Worm (Caenorhabditis elegans): Measurements from ENCODE around the gene his-4.
"Not testable (repeated sequence)": the region's sequence is repeated elsewhere in the genome, so short reads cannot be mapped to it uniquely, and the experiment has no call there.

The his-4 gene

DNA sequence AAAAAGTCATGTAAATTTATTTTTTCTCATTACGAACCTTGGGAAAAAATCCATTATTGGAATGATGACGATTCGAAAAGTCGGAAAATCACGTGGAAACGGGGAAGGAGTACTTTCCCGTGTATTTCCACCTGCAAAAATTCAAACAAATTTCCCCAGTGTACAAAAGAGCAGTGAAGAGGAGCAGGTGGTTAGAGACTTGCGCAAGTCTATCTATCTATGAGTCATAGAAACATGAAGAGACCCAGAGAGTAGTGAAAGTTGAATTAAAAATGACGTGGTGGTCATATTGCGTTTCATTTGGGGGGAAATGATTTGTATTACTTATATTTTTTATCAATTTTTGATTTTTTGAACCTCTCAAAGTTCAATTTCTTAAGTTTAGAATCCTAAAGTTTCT, 39.9 kb downstream of the his-4 start, which contains the start of gene nhr-50:
Gene nhr-50, minus strand, starts transcription at position 199 of the 400 bp plus-strand sequence.
- TF ChIP-seq nfyb-1 (GFP tag; IDR thresholded peaks at IDR 0.05) = peak; percentile 34; the same call in 1 of the 2 replicates
- TF ChIP-seq hmg-1.2 (GFP tag; IDR thresholded peaks at IDR 0.05) = peak; percentile 58; the same call in 1 of the 2 replicates
- peak; percentile 78 for TF ChIP-seq nhr-80 (tag; optimal IDR thresholded peaks at IDR 0.05)
- TF ChIP-seq B0019.2 (GFP tag; conservative IDR thresholded peaks at IDR 0.05) = no peak
- TF ChIP-seq attf-5 (GFP tag; optimal IDR thresholded peaks at IDR 0.05) = peak; percentile 20
- TF ChIP-seq sptf-2 (GFP tag; optimal IDR thresholded peaks at IDR 0.05) = no peak
- TF ChIP-seq atf-7 (tag; optimal IDR thresholded peaks at IDR 0.05) = peak; percentile 77
- peak; percentile 50; the same call in 1 of the 2 replicates for TF ChIP-seq dox-1 (GFP tag; IDR thresholded peaks at IDR 0.05)

DNA sequence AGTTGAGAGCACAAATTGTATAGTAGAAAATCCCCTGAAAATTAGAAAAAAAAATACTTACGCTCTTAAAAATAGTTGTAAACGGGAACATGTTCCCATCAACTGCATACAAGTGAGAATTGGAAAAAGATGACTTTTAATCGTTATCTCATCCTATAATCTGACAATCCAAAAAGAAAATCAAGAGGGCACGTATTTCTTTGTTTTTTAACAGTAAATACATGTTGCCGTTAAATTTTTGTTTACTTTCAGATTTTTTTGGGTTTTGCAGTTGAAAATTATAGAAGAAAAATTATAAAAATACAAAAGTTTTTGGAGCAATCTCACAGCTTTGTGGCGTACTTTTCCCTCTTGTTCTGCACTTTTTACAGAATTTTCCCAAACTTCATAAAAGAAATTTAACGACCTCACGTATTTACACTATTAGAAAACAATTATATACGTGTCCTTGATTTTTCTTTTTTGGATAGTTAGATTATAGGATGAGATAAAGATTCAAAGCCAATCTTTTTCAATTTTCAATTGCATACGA, 43.6 kb downstream of the his-4 start, which contains the start of the genes C06C6.9 and C06C6.8:
Gene C06C6.9, minus strand, starts transcription at position 101 of the 532 bp plus-strand sequence.
Gene C06C6.8, plus strand, starts transcription at position 482 of the 532 bp plus-strand sequence.
- TF ChIP-seq nfyb-1 (GFP tag; IDR thresholded peaks at IDR 0.05) (no peak), snpc-3.4 (tag; optimal IDR thresholded peaks at IDR 0.05) (no peak), sdz-38 (tag; optimal IDR thresholded peaks at IDR 0.05) (no peak), C17E4.6 (GFP tag; IDR thresholded peaks at IDR 0.05) (no peak), ztf-26 (tag; optimal IDR thresholded peaks at IDR 0.05) (no peak), ccch-3 (GFP tag; optimal IDR thresholded peaks at IDR 0.05) (no peak), gei-17 (GFP tag; optimal IDR thresholded peaks at IDR 0.05) (no peak), lsl-1 (GFP tag; optimal IDR thresholded peaks at IDR 0.05) (no peak), snpc-1.3 (tag; optimal IDR thresholded peaks at IDR 0.05; ENCODE audit: insufficient read depth) (no peak), nhr-27 (tag; optimal IDR thresholded peaks at IDR 0.05) (no peak), egrh-3 (GFP tag; IDR thresholded peaks at IDR 0.05) (no peak), rec-8 (tag; optimal IDR thresholded peaks at IDR 0.05) (no peak)

DNA sequence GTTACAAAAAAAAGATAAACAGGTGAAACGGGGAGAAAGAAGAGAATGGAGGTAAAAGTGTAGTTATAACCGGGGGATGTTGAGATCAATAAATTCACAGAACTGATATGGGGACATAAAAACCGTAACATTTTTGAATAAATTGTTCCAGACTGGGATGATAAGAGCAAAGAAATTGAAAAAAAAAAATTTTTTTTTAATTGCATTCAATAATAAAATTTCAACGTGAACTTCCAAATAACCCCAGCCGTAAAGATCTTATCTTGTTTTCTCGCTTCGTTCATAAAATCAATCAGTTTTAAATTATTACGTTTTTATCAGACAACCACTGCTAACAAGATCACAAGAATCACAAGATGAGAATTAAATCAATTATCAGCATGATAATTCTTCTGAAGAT, 48.5 kb downstream of the his-4 start, which contains the start of gene C06C6.7:
Gene C06C6.7, plus strand, starts transcription at position 301 of the 400 bp plus-strand sequence.
- TF ChIP-seq mxl-1 (tag; optimal IDR thresholded peaks at IDR 0.05); lsl-1 (GFP tag; optimal IDR thresholded peaks at IDR 0.05); nhr-27 (tag; optimal IDR thresholded peaks at IDR 0.05): not testable (repeated sequence)

Measured in whole organism, young adult.